Fruit fly (Drosophila melanogaster): ENCODE results near the gene CG33795.

The CG33795 gene

DNA sequence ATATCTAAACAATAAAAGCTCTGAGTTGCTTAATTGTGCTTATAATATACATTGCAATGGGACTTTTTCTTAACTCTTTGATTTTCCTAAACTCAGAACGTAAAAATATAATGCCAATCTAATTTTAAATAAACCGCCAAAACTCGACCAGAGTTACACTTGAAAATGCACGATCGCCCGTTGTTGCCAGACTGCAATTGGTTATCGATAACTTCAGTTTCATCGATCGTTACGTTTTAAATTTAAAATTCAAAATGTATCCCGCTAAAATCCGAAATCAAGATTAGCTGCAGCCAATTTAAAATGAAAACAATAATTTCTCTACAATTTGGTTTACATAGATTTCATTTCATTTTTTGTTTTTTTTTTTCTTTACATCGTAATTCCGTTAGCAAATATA lies 32.0 kb downstream of the CG33795 start:
- no peak for TF ChIP-seq usp (GFP tag; optimal IDR thresholded peaks at IDR 0.05)
- TF ChIP-seq psq (optimal IDR thresholded peaks at IDR 0.05): no peak
- no peak for TF ChIP-seq pan (optimal IDR thresholded peaks at IDR 0.05)
- TF ChIP-seq CG8478 (optimal IDR thresholded peaks at IDR 0.05): no peak
- TF ChIP-seq Dll (optimal IDR thresholded peaks at IDR 0.05): no peak
- no peak for TF ChIP-seq EcR (GFP tag; optimal IDR thresholded peaks at IDR 0.05)

DNA sequence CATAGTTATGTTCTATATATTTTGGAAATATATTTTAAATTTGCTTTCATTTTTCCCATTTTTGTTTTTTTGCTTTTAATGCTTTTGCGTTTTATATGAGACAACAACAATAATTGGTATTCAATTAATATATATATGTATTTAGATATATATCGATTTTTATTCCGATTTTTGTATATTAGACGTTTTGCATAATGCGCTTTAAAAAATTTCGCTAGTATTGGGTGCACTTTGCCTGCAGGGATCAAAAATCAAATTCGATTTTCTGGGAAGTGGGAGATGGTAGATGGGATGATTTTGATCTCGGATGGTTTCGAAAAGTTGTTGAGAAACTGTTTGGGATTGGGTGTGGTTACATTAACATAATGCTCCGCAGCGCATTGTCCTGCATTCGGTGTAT lies 33.4 kb downstream of the CG33795 start, which contains the start of gene CG5157:
TSS of gene CG5157 (minus strand) at position 101 of the 400 bp plus-strand sequence.
- TF ChIP-seq usp (GFP tag; optimal IDR thresholded peaks at IDR 0.05) (no peak), Dll (optimal IDR thresholded peaks at IDR 0.05) (no peak), psq (optimal IDR thresholded peaks at IDR 0.05) (no peak), pan (optimal IDR thresholded peaks at IDR 0.05) (no peak), EcR (GFP tag; optimal IDR thresholded peaks at IDR 0.05) (no peak), CG8478 (optimal IDR thresholded peaks at IDR 0.05) (no peak)

DNA sequence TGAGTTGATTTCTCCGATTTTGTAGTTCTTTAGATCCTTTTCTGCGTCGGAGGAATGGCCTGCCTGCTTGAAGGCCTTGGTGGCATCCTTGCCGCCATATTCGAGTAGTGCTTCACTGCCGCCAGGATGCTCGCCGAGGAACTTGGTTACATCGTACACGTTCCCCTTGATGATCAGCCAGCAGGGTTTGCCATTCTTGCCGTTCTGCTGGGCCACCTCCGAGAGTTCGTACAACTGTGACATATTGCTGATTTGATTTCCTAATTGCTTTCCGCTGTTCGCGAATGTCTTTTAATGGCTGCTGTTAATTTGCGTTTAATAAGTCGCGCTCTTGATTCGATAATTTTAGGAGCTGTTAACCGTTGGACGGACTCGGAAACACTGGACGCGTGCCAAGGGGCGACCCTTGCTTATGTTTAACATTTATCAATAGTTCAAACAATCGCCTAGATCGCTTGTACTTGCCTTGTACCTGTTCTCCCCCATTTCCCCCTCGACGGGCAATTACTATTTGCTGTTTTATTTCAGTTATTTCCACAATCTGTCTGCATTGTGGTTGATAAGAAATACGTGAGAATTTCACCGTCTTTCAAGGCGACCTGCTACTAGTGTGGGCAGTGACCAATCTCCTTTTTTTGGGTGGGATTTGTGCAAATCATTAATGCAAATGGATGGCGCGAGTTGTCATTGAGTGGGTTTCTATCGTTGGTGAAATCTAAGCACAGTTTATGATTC lies 34.2 kb downstream of the CG33795 start:
- TF ChIP-seq usp (GFP tag; optimal IDR thresholded peaks at IDR 0.05) (no peak), psq (optimal IDR thresholded peaks at IDR 0.05) (no peak), pan (optimal IDR thresholded peaks at IDR 0.05) (no peak), Dll (optimal IDR thresholded peaks at IDR 0.05) (no peak), CG8478 (optimal IDR thresholded peaks at IDR 0.05) (no peak), EcR (GFP tag; optimal IDR thresholded peaks at IDR 0.05) (no peak)

DNA sequence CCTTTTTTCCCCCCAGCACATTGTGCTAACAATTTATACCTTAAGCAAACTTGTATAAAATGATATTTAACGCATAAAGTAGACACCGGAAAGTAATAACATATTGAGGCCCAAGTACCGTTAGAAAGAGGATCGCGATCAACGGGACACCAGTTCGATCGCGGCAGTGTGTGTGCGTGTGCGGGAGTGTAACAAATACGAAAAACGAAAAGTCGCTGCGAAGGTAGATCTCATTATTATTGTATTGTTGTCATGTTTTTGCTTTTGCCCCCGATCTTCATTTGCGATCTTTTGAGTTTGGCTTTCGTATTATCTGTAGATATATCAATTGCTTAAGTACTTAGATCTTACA lies 39.1 kb downstream of the CG33795 start:
- TF ChIP-seq EcR (GFP tag; optimal IDR thresholded peaks at IDR 0.05) (no peak), psq (optimal IDR thresholded peaks at IDR 0.05) (no peak), CG8478 (optimal IDR thresholded peaks at IDR 0.05) (no peak), pan (optimal IDR thresholded peaks at IDR 0.05) (no peak), Dll (optimal IDR thresholded peaks at IDR 0.05) (no peak), usp (GFP tag; optimal IDR thresholded peaks at IDR 0.05) (no peak)

DNA sequence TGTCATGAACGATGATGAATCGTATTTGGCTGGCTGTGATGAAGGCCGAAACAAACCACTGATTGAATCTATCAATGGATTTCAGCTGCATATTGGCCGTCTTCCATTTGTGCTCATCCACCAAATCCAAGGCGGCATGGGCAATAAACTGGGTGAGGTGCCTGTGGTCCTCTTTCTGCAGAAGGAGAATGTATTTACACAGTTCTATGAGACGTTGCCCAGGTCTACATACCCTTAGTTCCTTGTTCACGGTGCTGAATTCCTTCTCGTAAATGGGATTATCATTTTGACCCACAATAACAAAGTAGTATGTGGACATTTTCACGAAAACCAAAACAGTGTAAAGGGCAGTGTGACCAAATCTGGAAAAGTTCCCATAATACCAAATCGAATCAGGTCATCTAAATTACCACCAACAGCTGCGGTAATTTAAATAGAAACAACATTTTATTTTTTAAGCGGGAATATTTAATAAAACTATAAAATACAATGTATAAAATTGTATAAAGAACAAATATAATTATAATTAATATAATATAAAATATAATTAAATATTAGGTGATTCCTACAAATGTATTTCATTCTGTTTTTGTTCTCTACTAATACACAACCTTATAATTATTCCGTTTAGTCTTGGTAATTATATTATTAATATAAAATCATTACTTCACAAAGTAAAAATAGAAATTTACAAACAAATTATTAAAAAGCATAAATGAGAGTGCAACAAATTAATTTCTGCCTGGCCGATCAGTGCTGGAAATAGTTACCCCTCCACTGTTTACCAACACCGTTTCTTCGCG lies 39.7 kb downstream of the CG33795 start, which contains the start of the genes Trs20 and elg1:
TSS of gene Trs20 (minus strand) at position 369 of the 803 bp plus-strand sequence.
TSS of gene elg1 (plus strand) at position 765 of the 803 bp plus-strand sequence.
- TF ChIP-seq pan (optimal IDR thresholded peaks at IDR 0.05): no peak
- TF ChIP-seq Dll (optimal IDR thresholded peaks at IDR 0.05): no peak
- no peak for TF ChIP-seq EcR (GFP tag; optimal IDR thresholded peaks at IDR 0.05)
- TF ChIP-seq psq (optimal IDR thresholded peaks at IDR 0.05): no peak
- TF ChIP-seq usp (GFP tag; optimal IDR thresholded peaks at IDR 0.05): no peak
- no peak for TF ChIP-seq CG8478 (optimal IDR thresholded peaks at IDR 0.05)

DNA sequence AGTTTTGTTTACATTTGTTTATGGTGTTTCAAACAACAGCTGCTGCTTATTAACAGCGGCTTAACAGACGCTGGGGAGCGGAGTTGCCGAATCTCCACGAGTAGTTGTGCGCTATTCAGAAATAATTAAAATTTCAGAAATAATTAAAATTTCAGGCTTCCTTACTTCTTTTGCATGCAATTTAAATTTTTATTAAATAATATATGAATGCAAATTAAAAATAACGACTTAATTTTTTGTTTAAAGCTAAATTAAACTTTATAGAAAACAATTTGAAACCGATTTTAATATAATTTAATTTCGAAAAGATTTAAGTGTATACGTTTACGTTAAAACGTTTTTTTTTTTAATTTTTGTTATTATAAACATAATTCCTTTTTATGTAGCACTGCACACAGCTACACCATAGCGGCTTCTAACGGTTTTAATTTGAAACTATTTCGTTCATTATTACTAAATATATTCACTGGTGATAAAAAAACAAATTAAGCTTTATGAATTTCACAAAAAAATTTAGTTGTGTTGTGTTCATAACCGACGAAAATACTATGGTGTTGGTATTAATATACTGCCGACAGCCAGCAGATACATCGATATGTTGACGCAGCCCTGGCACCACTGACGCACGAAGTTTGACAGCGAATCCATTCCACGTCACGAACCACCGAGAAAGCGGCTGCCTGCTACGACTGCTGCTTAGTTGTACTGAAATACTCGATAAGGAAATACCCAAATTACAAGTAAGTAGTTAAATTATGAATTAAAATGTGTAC lies 42.0 kb downstream of the CG33795 start, which contains the start of gene SsRbeta:
TSS of gene SsRbeta (plus strand) at position 645 of the 773 bp plus-strand sequence.
- TF ChIP-seq pan (optimal IDR thresholded peaks at IDR 0.05): no peak
- no peak for TF ChIP-seq psq (optimal IDR thresholded peaks at IDR 0.05)
- TF ChIP-seq usp (GFP tag; optimal IDR thresholded peaks at IDR 0.05): no peak
- no peak for TF ChIP-seq EcR (GFP tag; optimal IDR thresholded peaks at IDR 0.05)
- TF ChIP-seq Dll (optimal IDR thresholded peaks at IDR 0.05): no peak
- TF ChIP-seq CG8478 (optimal IDR thresholded peaks at IDR 0.05): no peak

DNA sequence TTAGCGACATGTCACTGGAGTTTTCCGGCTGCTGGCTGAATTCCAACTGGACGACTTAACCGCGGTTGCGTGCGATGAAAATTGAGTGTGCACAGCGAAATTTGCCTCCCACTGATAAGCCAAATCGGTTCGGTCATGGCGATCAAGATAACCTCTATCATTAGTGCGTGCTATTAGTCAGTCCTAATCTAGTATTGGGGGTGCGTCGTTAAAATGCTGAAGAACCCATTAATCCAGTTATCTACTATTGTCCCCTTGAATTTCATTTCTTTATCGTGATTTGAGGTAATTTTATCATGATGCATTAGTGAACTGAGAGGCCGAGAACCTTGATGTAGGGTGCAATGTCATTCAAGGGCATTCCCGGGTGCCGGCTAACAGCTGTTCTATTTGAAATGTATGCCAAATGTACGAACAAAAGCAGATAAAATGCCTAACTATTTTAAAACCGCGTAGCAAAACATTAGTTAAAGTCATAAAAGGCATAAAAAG lies 42.7 kb downstream of the CG33795 start, which contains the start of gene Pgm1:
TSS of gene Pgm1 (minus strand) at position 51 of the 492 bp plus-strand sequence.
- TF ChIP-seq pan (optimal IDR thresholded peaks at IDR 0.05) (no peak), usp (GFP tag; optimal IDR thresholded peaks at IDR 0.05) (no peak), EcR (GFP tag; optimal IDR thresholded peaks at IDR 0.05) (no peak), CG8478 (optimal IDR thresholded peaks at IDR 0.05) (no peak), Dll (optimal IDR thresholded peaks at IDR 0.05) (no peak), psq (optimal IDR thresholded peaks at IDR 0.05) (no peak)

DNA sequence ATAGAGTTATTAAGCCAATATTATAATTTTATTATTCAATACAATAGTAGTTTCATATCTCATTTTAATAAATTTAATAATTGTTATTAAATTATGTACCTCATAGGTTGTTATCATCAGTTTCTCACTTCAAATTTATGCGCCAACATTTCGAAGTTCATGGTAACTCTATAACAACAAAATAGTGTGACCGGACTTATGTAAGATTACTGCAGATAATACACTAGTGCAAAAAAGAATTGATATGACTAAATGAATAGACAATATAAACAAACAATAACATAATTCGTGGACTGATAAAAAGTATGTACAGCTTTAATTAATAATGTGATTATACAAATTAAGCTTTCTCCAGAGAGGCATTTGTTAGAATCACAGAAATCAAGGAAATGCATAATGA lies 49.4 kb downstream of the CG33795 start, which contains the start of gene Strump:
TSS of gene Strump (plus strand) at position 212 of the 400 bp plus-strand sequence.
- TF ChIP-seq usp (GFP tag; optimal IDR thresholded peaks at IDR 0.05) (no peak), Dll (optimal IDR thresholded peaks at IDR 0.05) (no peak), CG8478 (optimal IDR thresholded peaks at IDR 0.05) (no peak), psq (optimal IDR thresholded peaks at IDR 0.05) (no peak), pan (optimal IDR thresholded peaks at IDR 0.05) (no peak), EcR (GFP tag; optimal IDR thresholded peaks at IDR 0.05) (no peak)

All from whole organism.